Worm (Caenorhabditis elegans) whole organism, L1 larva: Measurements from ENCODE around the gene C49F5.7.

ENCODE experiments used
- C16A3.4 ChIP-seq: fragments of 150-350 bp; optimal IDR thresholded peaks from 2 replicates; lab custom pipeline; 2014; ENCODE audit warnings: missing biosample characterization, missing genetic modification characterization
- C34B4.2 ChIP-seq: sonication (generic microtip); optimal IDR thresholded peaks from 2 replicates; lab custom pipeline; 2017; ENCODE audit warnings: mild to moderate bottlenecking, missing genetic modification characterization, missing compliant biosample characterization
- F16B12.6 ChIP-seq: fragments of 150-350 bp; optimal IDR thresholded peaks from 2 replicates; lab custom pipeline; 2014; ENCODE audit warnings: missing biosample characterization, missing genetic modification characterization
- Y116A8C.19 ChIP-seq: sonication (generic microtip); optimal IDR thresholded peaks from 2 replicates; lab custom pipeline; 2016; ENCODE audit warnings: missing compliant biosample characterization, missing genetic modification characterization, borderline replicate concordance
- alr-1 ChIP-seq: fragments of 200-800 bp; sonication (Bioruptor generic); optimal IDR thresholded peaks from 2 replicates; lab custom pipeline; 2018; ENCODE audit warnings: borderline replicate concordance, mild to moderate bottlenecking, missing genetic modification characterization, missing compliant biosample characterization
- aly-2 ChIP-seq: fragments of 150-350 bp; optimal IDR thresholded peaks from 2 replicates; lab custom pipeline; 2014; ENCODE audit warnings: missing biosample characterization, missing genetic modification characterization
- ama-1 ChIP-seq: fragments of 150-350 bp; optimal IDR thresholded peaks from 2 replicates; lab custom pipeline; 2014
- blmp-1 ChIP-seq: fragments of 150-350 bp; optimal IDR thresholded peaks from 2 replicates; lab custom pipeline; 2014; ENCODE audit warnings: missing biosample characterization, missing genetic modification characterization
- ceh-82 ChIP-seq, 3 experiments: fragments of 150-350 bp in 1 of 3; sonication (generic microtip) in 2 of 3; optimal IDR thresholded peaks; 2 replicates each; lab custom pipeline; 2014 to 2017; ENCODE audit warnings: missing biosample characterization in 3 of 3, missing genetic modification characterization in 3 of 3
- ceh-90 ChIP-seq: sonication (generic microtip); optimal IDR thresholded peaks from 2 replicates; lab custom pipeline; 2016; ENCODE audit warnings: missing genetic modification characterization, missing compliant biosample characterization
- ces-1 ChIP-seq: fragments of 150-350 bp; optimal IDR thresholded peaks from 2 replicates; lab custom pipeline; 2014; ENCODE audit warnings: missing biosample characterization, missing genetic modification reagents, missing genetic modification characterization
- dpl-1 ChIP-seq, 3 experiments: fragments of 150-350 bp in 2 of 3; sonication (generic microtip) in 1 of 3; optimal IDR thresholded peaks; 2 replicates each; lab custom pipeline; 2014 to 2017; ENCODE audit warnings: missing biosample characterization in 3 of 3, missing genetic modification characterization in 3 of 3, missing genetic modification reagents in 3 of 3
- dsc-1 ChIP-seq: sonication (generic microtip); optimal IDR thresholded peaks from 2 replicates; lab custom pipeline; 2016; ENCODE audit warnings: mild to moderate bottlenecking, missing genetic modification characterization, missing compliant biosample characterization
- efl-3 ChIP-seq: fragments of 200-800 bp; sonication (Bioruptor generic); optimal IDR thresholded peaks from 2 replicates; lab custom pipeline; 2018; ENCODE audit warnings: mild to moderate bottlenecking, missing genetic modification characterization, missing compliant biosample characterization
- elt-3 ChIP-seq, 6 experiments: fragments of 150-350 bp in 1 of 6; sonication (generic microtip); optimal IDR thresholded peaks; 2 replicates each; lab custom pipeline; 2017 to 2018; ENCODE audit warnings: missing biosample characterization in 6 of 6, missing genetic modification characterization in 6 of 6, inconsistent platforms in 1 of 6
- ets-5 ChIP-seq: fragments of 200-800 bp; sonication (Bioruptor generic); IDR thresholded peaks from 2 replicates; pipeline ENCODE4 v1.3.6; 2022; ENCODE audit warnings: missing genetic modification characterization, missing compliant biosample characterization
- fkh-10 ChIP-seq: sonication (generic microtip); optimal IDR thresholded peaks from 2 replicates; lab custom pipeline; 2017; ENCODE audit warnings: missing biosample characterization, missing genetic modification reagents, missing genetic modification characterization
- fkh-8 ChIP-seq: sonication (generic microtip); optimal IDR thresholded peaks from 2 replicates; lab custom pipeline; 2016; ENCODE audit warnings: mild to moderate bottlenecking, missing genetic modification characterization, missing compliant biosample characterization
- hlh-4 ChIP-seq: sonication (generic microtip); optimal IDR thresholded peaks from 2 replicates; lab custom pipeline; 2016; ENCODE audit warnings: mild to moderate bottlenecking, missing genetic modification characterization, missing compliant biosample characterization
- hpl-2 ChIP-seq: fragments of 150-350 bp; optimal IDR thresholded peaks from 2 replicates; lab custom pipeline; 2014; ENCODE audit warnings: missing biosample characterization, missing genetic modification reagents, missing genetic modification characterization
- irx-1 ChIP-seq: sonication (generic microtip); optimal IDR thresholded peaks from 2 replicates; lab custom pipeline; 2016; ENCODE audit warnings: missing genetic modification characterization, missing compliant biosample characterization
- jun-1 ChIP-seq: fragments of 150-350 bp; optimal IDR thresholded peaks from 2 replicates; lab custom pipeline; 2014; ENCODE audit warnings: missing biosample characterization, missing genetic modification reagents, missing genetic modification characterization
- lin-13 ChIP-seq: fragments of 150-350 bp; optimal IDR thresholded peaks from 2 replicates; lab custom pipeline; 2014; ENCODE audit warnings: missing biosample characterization, missing genetic modification reagents, missing genetic modification characterization
- lin-14 ChIP-seq: fragments of 200-800 bp; sonication (Bioruptor generic); optimal IDR thresholded peaks from 2 replicates; lab custom pipeline; 2018; ENCODE audit warnings: mild to moderate bottlenecking, missing genetic modification characterization, moderate library complexity, missing compliant biosample characterization
- lin-35 ChIP-seq, 2 experiments: fragments of 150-350 bp; optimal IDR thresholded peaks; 2 replicates each; lab custom pipeline; 2014; ENCODE audit warnings: missing biosample characterization in 2 of 2, missing genetic modification characterization in 2 of 2, missing genetic modification reagents in 2 of 2
- lir-3 ChIP-seq: sonication (generic microtip); optimal IDR thresholded peaks from 2 replicates; lab custom pipeline; 2016; ENCODE audit warnings: mild to moderate bottlenecking, missing genetic modification characterization, moderate library complexity, missing compliant biosample characterization; ENCODE audit not compliant: poor library complexity
- mab-9 ChIP-seq: fragments of 200-800 bp; sonication (Bioruptor generic); IDR thresholded peaks from 2 replicates; pipeline ENCODE4 v1.3.6; 2022; ENCODE audit warnings: missing genetic modification reagents, missing genetic modification characterization, missing compliant biosample characterization
- nhr-28 ChIP-seq: fragments of 150-350 bp; optimal IDR thresholded peaks from 2 replicates; lab custom pipeline; 2014; ENCODE audit warnings: missing biosample characterization, missing genetic modification characterization
- nhr-71 ChIP-seq: sonication (generic microtip); optimal IDR thresholded peaks from 2 replicates; lab custom pipeline; 2016; ENCODE audit warnings: mild to moderate bottlenecking, missing genetic modification characterization, moderate library complexity, missing compliant biosample characterization
- nhr-76 ChIP-seq: sonication (generic microtip); optimal IDR thresholded peaks from 2 replicates; lab custom pipeline; 2017; ENCODE audit warnings: missing biosample characterization, missing genetic modification characterization
- nhr-77 ChIP-seq: fragments of 150-350 bp; optimal IDR thresholded peaks from 2 replicates; lab custom pipeline; 2014; ENCODE audit warnings: missing biosample characterization, missing genetic modification characterization
- pax-3 ChIP-seq: fragments of 200-800 bp; sonication (Bioruptor generic); optimal IDR thresholded peaks from 2 replicates; lab custom pipeline; 2018; ENCODE audit warnings: mild to moderate bottlenecking, missing genetic modification characterization, moderate library complexity, missing compliant biosample characterization
- skn-1 ChIP-seq: fragments of 150-350 bp; optimal IDR thresholded peaks from 2 replicates; lab custom pipeline; 2014; ENCODE audit warnings: missing biosample characterization, missing genetic modification characterization
- sox-4 ChIP-seq: sonication (generic microtip); optimal IDR thresholded peaks from 2 replicates; lab custom pipeline; 2016; ENCODE audit warnings: missing genetic modification characterization, missing compliant biosample characterization
- sptf-1 ChIP-seq: fragments of 150-350 bp; optimal IDR thresholded peaks from 2 replicates; lab custom pipeline; 2014; ENCODE audit warnings: missing biosample characterization, missing genetic modification characterization
- tbx-2 ChIP-seq: sonication (generic microtip); optimal IDR thresholded peaks from 2 replicates; lab custom pipeline; 2016; ENCODE audit warnings: missing genetic modification characterization, missing compliant biosample characterization
- tlp-1 ChIP-seq: fragments of 150-350 bp; optimal IDR thresholded peaks from 2 replicates; lab custom pipeline; 2014; ENCODE audit warnings: missing biosample characterization, missing genetic modification characterization
- unc-130 ChIP-seq: fragments of 150-350 bp; optimal IDR thresholded peaks from 2 replicates; lab custom pipeline; 2017; ENCODE audit warnings: missing biosample characterization, missing genetic modification characterization, inconsistent platforms
- unc-30 ChIP-seq: sonication (generic microtip); optimal IDR thresholded peaks from 2 replicates; lab custom pipeline; 2017; ENCODE audit warnings: missing biosample characterization, missing genetic modification characterization
- unc-62 ChIP-seq: fragments of 150-350 bp; optimal IDR thresholded peaks from 2 replicates; lab custom pipeline; 2014; ENCODE audit warnings: missing biosample characterization, missing genetic modification reagents, missing genetic modification characterization
- vab-15 ChIP-seq: sonication (generic microtip); optimal IDR thresholded peaks from 2 replicates; lab custom pipeline; 2017; ENCODE audit warnings: missing genotype, mild to moderate bottlenecking, missing genetic modification characterization, missing compliant biosample characterization
- xbp-1 ChIP-seq: sonication (generic microtip); optimal IDR thresholded peaks from 2 replicates; lab custom pipeline; 2016; ENCODE audit warnings: missing genetic modification characterization, missing compliant biosample characterization
- zip-4 ChIP-seq: fragments of 200-800 bp; sonication (Bioruptor generic); optimal IDR thresholded peaks from 2 replicates; lab custom pipeline; 2018; ENCODE audit warnings: mild to moderate bottlenecking, missing genetic modification characterization, moderate library complexity, missing compliant biosample characterization
- ztf-11 ChIP-seq, 2 experiments: sonication (generic microtip); optimal IDR thresholded peaks; 2 replicates each; lab custom pipeline; 2016 to 2017; ENCODE audit warnings: missing genetic modification characterization in 2 of 2, missing biosample characterization in 1 of 2, missing compliant biosample characterization in 1 of 2

C49F5.7 gene

DNA sequence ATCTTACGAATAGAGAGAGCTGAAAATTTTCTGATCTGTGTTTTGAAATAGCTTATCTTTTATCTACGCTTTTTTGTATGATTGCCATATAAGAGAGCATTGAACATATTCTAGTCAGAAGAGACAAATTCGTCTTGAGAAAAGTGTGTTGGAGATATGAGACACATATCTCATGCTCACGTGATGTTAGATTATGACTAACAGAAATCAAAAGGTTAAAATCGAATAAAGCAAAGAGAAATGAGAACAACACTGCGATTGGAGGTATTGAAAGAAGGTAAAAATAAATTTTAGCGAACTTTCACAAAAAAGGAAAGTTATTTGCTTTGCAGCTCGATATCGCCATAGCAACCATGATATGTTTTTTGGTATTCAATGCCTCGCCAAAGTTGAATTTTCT lies 12.5 kb upstream of the C49F5.7 start, which contains the start of gene nhr-167 (continued):
- no peak for TF ChIP-seq ztf-11 (tag; optimal IDR thresholded peaks at IDR 0.05; lab: Kevin White, UChicago)
- TF ChIP-seq fkh-8 (tag; lab: Kevin White, UChicago), result peak; percentile 81
- no peak for TF ChIP-seq aly-2 (tag; lab: Kevin White, UChicago)
- TF ChIP-seq ama-1, result no peak
- no peak for TF ChIP-seq unc-30
- no peak for TF ChIP-seq lir-3 (tag; lab: Kevin White, UChicago)
- no peak for TF ChIP-seq hpl-2
- TF ChIP-seq blmp-1 (tag; lab: Kevin White, UChicago), result no peak
- no peak for TF ChIP-seq lin-13 (GFP tag; lab: Kevin White, UChicago)
- no peak for TF ChIP-seq sptf-1 (tag; lab: Kevin White, UChicago)
- no peak for TF ChIP-seq irx-1 (tag; lab: Kevin White, UChicago)
- TF ChIP-seq Y116A8C.19 (tag; lab: Kevin White, UChicago), result no peak
- no peak for TF ChIP-seq fkh-10 (GFP tag; lab: Kevin White, UChicago)
- no peak for TF ChIP-seq zip-4 (GFP tag; lab: Kevin White, UChicago)
- TF ChIP-seq ces-1 (GFP tag; lab: Kevin White, UChicago), result no peak
- peak; percentile 76 for TF ChIP-seq dsc-1
- TF ChIP-seq C16A3.4, result no peak
- TF ChIP-seq nhr-71 (tag; lab: Kevin White, UChicago), result no peak
- TF ChIP-seq hlh-4 (tag; lab: Kevin White, UChicago), result no peak
- no peak for TF ChIP-seq ceh-90 (tag; lab: Kevin White, UChicago)
- TF ChIP-seq pax-3 (tag; lab: Kevin White, UChicago), result peak; percentile 8
- no peak for TF ChIP-seq nhr-28 (tag; lab: Kevin White, UChicago)
- no peak for TF ChIP-seq lin-35 (GFP tag; optimal IDR thresholded peaks at IDR 0.05; lab: Kevin White, UChicago)
- TF ChIP-seq jun-1 (tag; lab: Kevin White, UChicago), result no peak
- no peak for TF ChIP-seq unc-130 (tag; lab: Kevin White, UChicago)
- no peak for TF ChIP-seq skn-1 (tag; lab: Kevin White, UChicago)
- TF ChIP-seq sox-4 (tag; lab: Kevin White, UChicago), result peak; percentile 15
- TF ChIP-seq ceh-82 (tag; optimal IDR thresholded peaks at IDR 0.05; lab: Kevin White, UChicago), result no peak

DNA sequence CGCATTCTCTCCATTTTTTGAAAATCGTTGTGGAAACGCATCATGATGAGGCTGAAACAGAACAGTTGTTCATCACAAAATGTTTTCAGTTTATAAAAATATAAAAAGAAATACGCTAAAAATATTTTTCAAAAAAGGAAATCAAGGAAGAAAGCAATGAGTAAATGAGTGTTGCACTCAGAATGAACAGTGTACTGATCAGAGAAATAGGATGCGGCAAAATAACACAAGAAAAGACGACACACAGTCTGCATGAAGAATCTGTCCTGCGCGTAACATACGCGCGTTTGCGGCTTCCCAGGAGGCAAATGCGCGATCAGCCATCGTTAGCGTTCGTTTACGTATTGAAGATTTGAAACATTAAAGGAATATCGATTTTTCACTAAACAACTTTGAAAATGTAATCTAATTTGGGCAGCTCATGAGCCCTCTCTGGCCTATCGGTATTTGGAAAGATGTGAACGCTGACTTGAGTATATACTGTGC lies 11.0 kb upstream of the C49F5.7 start, which contains the start of gene C49F5.3:
Gene C49F5.3, minus strand, starts transcription at position 51 of the 486 bp plus-strand sequence.
- no peak for TF ChIP-seq efl-3 (GFP tag; lab: Kevin White, UChicago)
- no peak for TF ChIP-seq sox-4 (tag; lab: Kevin White, UChicago)
- no peak for TF ChIP-seq nhr-71 (tag; lab: Kevin White, UChicago)
- TF ChIP-seq hlh-4 (tag; lab: Kevin White, UChicago), result no peak
- no peak for TF ChIP-seq nhr-77 (tag; lab: Kevin White, UChicago)
- TF ChIP-seq unc-30, result no peak
- TF ChIP-seq C34B4.2, result no peak
- TF ChIP-seq alr-1 (tag; lab: Kevin White, UChicago), result no peak
- no peak for TF ChIP-seq nhr-28 (tag; lab: Kevin White, UChicago)
- TF ChIP-seq mab-9 (GFP tag; lab: Robert Waterston, UW), result no peak
- TF ChIP-seq hpl-2, result no peak
- no peak for TF ChIP-seq nhr-76 (tag; lab: Kevin White, UChicago)
- no peak for TF ChIP-seq xbp-1 (tag; lab: Kevin White, UChicago)
- TF ChIP-seq dpl-1 (GFP tag; optimal IDR thresholded peaks at IDR 0.05; lab: Kevin White, UChicago), result no peak
- TF ChIP-seq, all 84 proteins: peak for 0

DNA sequence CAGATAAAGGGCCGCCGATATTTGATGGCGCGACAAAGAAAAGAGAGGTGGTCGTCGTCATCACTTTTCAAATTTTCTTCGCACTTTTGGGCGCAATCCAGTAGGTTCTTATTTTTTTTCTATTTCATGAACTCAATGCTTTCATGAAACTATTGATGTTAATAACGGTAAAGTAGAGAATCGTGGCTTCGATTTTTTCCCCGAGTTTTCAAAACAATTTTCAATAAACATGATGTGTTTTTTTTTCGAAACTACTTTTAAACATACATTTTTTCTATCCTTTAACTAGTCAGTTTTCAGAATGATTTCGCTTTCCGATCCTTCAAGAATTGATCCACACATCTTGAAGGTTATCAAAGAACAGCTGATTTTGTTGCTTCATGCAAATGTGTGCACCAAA lies 8.7 kb upstream of the C49F5.7 start, which contains the start of gene C49F5.5:
Gene C49F5.5, plus strand, starts transcription at position 301 of the 400 bp plus-strand sequence.
- TF ChIP-seq vab-15 (tag; lab: Kevin White, UChicago) (no peak), lin-13 (GFP tag; lab: Kevin White, UChicago) (no peak), unc-30 (no peak), jun-1 (tag; lab: Kevin White, UChicago) (no peak), skn-1 (tag; lab: Kevin White, UChicago) (no peak), tbx-2 (tag; lab: Kevin White, UChicago) (no peak), nhr-77 (tag; lab: Kevin White, UChicago) (no peak), F16B12.6 (tag; lab: Kevin White, UChicago) (no peak), lin-14 (GFP tag; lab: Kevin White, UChicago) (no peak), elt-3 (tag; optimal IDR thresholded peaks at IDR 0.05; lab: Kevin White, UChicago) (no peak), ets-5 (no peak), dsc-1 (no peak), unc-62 (GFP tag; lab: Kevin White, UChicago) (no peak), tlp-1 (tag; lab: Kevin White, UChicago) (no peak)
- TF ChIP-seq, all 84 proteins: peak for 0
